Fruit fly (Drosophila melanogaster) whole organism, embryonic: Measurements from ENCODE around the gene CG11700.

Source experiments
- Asciz ChIP-seq: fragments of 200-800 bp; sonication (Bioruptor generic); optimal IDR thresholded peaks from 2 replicates; lab custom pipeline; 2017; ENCODE audit warnings: missing biosample characterization, mild to moderate bottlenecking, missing genetic modification characterization, missing genetic modification reagents
- CG10321 ChIP-seq: fragments of 200-800 bp; sonication (Bioruptor generic); IDR thresholded peaks from 2 replicates; pipeline ENCODE4 v1.3.6; 2022; ENCODE audit warnings: missing biosample characterization, missing genetic modification characterization
- CG10959 ChIP-seq: fragments of 200-800 bp; sonication (Bioruptor generic); IDR thresholded peaks from 2 replicates; pipeline ENCODE4 v1.3.6; 2022; ENCODE audit warnings: missing biosample characterization, missing genetic modification characterization
- CG11398 ChIP-seq: fragments of 200-800 bp; sonication (Bioruptor generic); optimal IDR thresholded peaks from 2 replicates; lab custom pipeline; 2016; ENCODE audit warnings: missing biosample characterization, missing genetic modification characterization
- CG13424 ChIP-seq: fragments of 200-800 bp; sonication (Bioruptor generic); optimal IDR thresholded peaks from 2 replicates; lab custom pipeline; 2019; ENCODE audit warnings: missing biosample characterization, mild to moderate bottlenecking, missing genetic modification characterization, moderate library complexity
- CG14441 ChIP-seq: fragments of 200-800 bp; sonication (Bioruptor generic); IDR thresholded peaks from 2 replicates; pipeline ENCODE4 v1.3.6; 2022; ENCODE audit warnings: missing biosample characterization, missing genetic modification characterization
- CG14710 ChIP-seq: fragments of 200-800 bp; sonication (Bioruptor generic); optimal IDR thresholded peaks from 3 replicates; lab custom pipeline; 2019; ENCODE audit warnings: missing biosample characterization, mild to moderate bottlenecking, missing genetic modification characterization, moderate library complexity
- CG2199 ChIP-seq: fragments of 200-800 bp; sonication (Bioruptor generic); IDR thresholded peaks from 3 replicates; pipeline ENCODE4 v1.3.6; 2022; ENCODE audit warnings: missing biosample characterization, missing genetic modification characterization
- CG2875 ChIP-seq: fragments of 200-800 bp; sonication (Bioruptor generic); optimal IDR thresholded peaks from 2 replicates; lab custom pipeline; 2017; ENCODE audit warnings: missing biosample characterization, mild to moderate bottlenecking, missing genetic modification characterization, missing genetic modification reagents
- CG30431 ChIP-seq: fragments of 200-800 bp; sonication (Bioruptor generic); optimal IDR thresholded peaks from 2 replicates; lab custom pipeline; 2017; ENCODE audit warnings: missing biosample characterization, missing genetic modification characterization
- CG32772 ChIP-seq: fragments of 200-800 bp; sonication (Bioruptor generic); IDR thresholded peaks from 2 replicates; pipeline ENCODE4 v1.3.6; 2022; ENCODE audit warnings: missing biosample characterization, missing genetic modification characterization
- CG34422 ChIP-seq: fragments of 200-800 bp; sonication (Bioruptor generic); IDR thresholded peaks from 3 replicates; pipeline ENCODE4 v1.3.6; 2022; ENCODE audit warnings: missing biosample characterization, missing genetic modification characterization
- CG3838 ChIP-seq: fragments of 200-800 bp; sonication (Bioruptor generic); optimal IDR thresholded peaks from 3 replicates; lab custom pipeline; 2016; ENCODE audit warnings: missing biosample characterization, missing genetic modification characterization
- CG4328 ChIP-seq: fragments of 200-800 bp; sonication (Bioruptor generic); optimal IDR thresholded peaks from 3 replicates; lab custom pipeline; 2017; ENCODE audit warnings: missing biosample characterization, missing genetic modification reagents, missing genetic modification characterization
- CG6272 ChIP-seq: fragments of 200-800 bp; sonication (Bioruptor generic); IDR thresholded peaks from 2 replicates; pipeline ENCODE4 v1.3.6; 2022; ENCODE audit warnings: missing biosample characterization, missing genetic modification characterization
- CG7963 ChIP-seq: fragments of 200-800 bp; sonication (Bioruptor generic); IDR thresholded peaks from 3 replicates; pipeline ENCODE4 v1.3.6; 2022; ENCODE audit warnings: missing biosample characterization, missing genetic modification characterization; ENCODE audit not compliant: partially characterized antibody
- CG8089 ChIP-seq: fragments of 200-800 bp; sonication (Bioruptor generic); optimal IDR thresholded peaks from 3 replicates; lab custom pipeline; 2016; ENCODE audit warnings: missing biosample characterization, missing genetic modification characterization
- CG8924 ChIP-seq: fragments of 200-800 bp; optimal IDR thresholded peaks from 3 replicates; lab custom pipeline; 2019; ENCODE audit warnings: missing biosample characterization, mild to moderate bottlenecking, missing genetic modification characterization, moderate library complexity
- CrebB ChIP-seq: fragments of 200-800 bp; sonication (Bioruptor generic); optimal IDR thresholded peaks from 3 replicates; lab custom pipeline; 2018; ENCODE audit warnings: missing biosample characterization, mild to moderate bottlenecking, missing genetic modification characterization
- Dip2 ChIP-seq: fragments of 200-800 bp; sonication (Bioruptor generic); IDR thresholded peaks from 2 replicates; pipeline ENCODE4 v1.3.6; 2022; ENCODE audit warnings: missing biosample characterization, missing genetic modification characterization
- Dll ChIP-seq: fragments of 200-800 bp; sonication (Bioruptor generic); IDR thresholded peaks from 4 replicates; pipeline ENCODE4 v1.3.6; 2022; ENCODE audit warnings: missing biosample characterization, missing genetic modification characterization; ENCODE audit not compliant: partially characterized antibody
- Fer1 ChIP-seq: fragments of 200-800 bp; sonication (Bioruptor generic); optimal IDR thresholded peaks from 2 replicates; lab custom pipeline; 2017; ENCODE audit warnings: missing biosample characterization, mild to moderate bottlenecking, missing genetic modification characterization
- Hey ChIP-seq: fragments of 200-800 bp; sonication (Bioruptor generic); optimal IDR thresholded peaks from 3 replicates; lab custom pipeline; 2018; ENCODE audit warnings: missing biosample characterization, mild to moderate bottlenecking, missing genetic modification characterization
- HmgZ ChIP-seq: fragments of 200-800 bp; sonication (Bioruptor generic); optimal IDR thresholded peaks from 2 replicates; lab custom pipeline; 2018; ENCODE audit warnings: missing biosample characterization, mild to moderate bottlenecking, missing genetic modification characterization
- Hr39 ChIP-seq: fragments of >200 bp; optimal IDR thresholded peaks from 2 replicates; lab custom pipeline; 2017
- Lim3 ChIP-seq: fragments of 200-800 bp; sonication (Bioruptor generic); IDR thresholded peaks from 2 replicates; pipeline ENCODE4 v1.3.6; 2022; ENCODE audit warnings: missing biosample characterization, missing genetic modification characterization
- Mes4 ChIP-seq: fragments of 200-800 bp; sonication (Bioruptor generic); optimal IDR thresholded peaks from 2 replicates; lab custom pipeline; 2016; ENCODE audit warnings: missing biosample characterization, missing genetic modification characterization
- Nf-YA ChIP-seq: fragments of 200-800 bp; sonication (Bioruptor generic); IDR thresholded peaks from 2 replicates; pipeline ENCODE4 v1.3.6; 2022; ENCODE audit warnings: missing biosample characterization, missing genetic modification characterization
- Oaz ChIP-seq: fragments of 200-800 bp; sonication (Bioruptor generic); IDR thresholded peaks from 2 replicates; pipeline ENCODE4 v1.3.6; 2022; ENCODE audit warnings: missing biosample characterization, missing genetic modification characterization
- Pdp1 ChIP-seq, 2 experiments: fragments of 200-800 bp; sonication (Bioruptor generic); optimal IDR thresholded peaks; 3 replicates each; lab custom pipeline; 2016; ENCODE audit warnings: missing biosample characterization in 2 of 2, missing genetic modification characterization in 2 of 2, mild to moderate bottlenecking in 1 of 2, moderate library complexity in 1 of 2
- Ptx1 ChIP-seq: fragments of 200-800 bp; sonication (Bioruptor generic); IDR thresholded peaks from 2 replicates; pipeline ENCODE4 v1.3.6; 2022; ENCODE audit warnings: missing biosample characterization, missing genetic modification characterization
- Ravus ChIP-seq: fragments of 200-800 bp; sonication (Bioruptor generic); IDR thresholded peaks from 2 replicates; pipeline ENCODE4 v1.3.6; 2022; ENCODE audit warnings: missing biosample characterization, missing genetic modification characterization
- ab ChIP-seq: fragments of 200-800 bp; sonication (Bioruptor generic); optimal IDR thresholded peaks from 2 replicates; lab custom pipeline; 2016; ENCODE audit warnings: missing biosample characterization, missing genetic modification characterization
- ac ChIP-seq: fragments of 200-800 bp; sonication (Bioruptor generic); optimal IDR thresholded peaks from 3 replicates; lab custom pipeline; 2017; ENCODE audit warnings: missing biosample characterization, mild to moderate bottlenecking, missing genetic modification characterization
- ash1 ChIP-seq: fragments of 200-800 bp; sonication (Bioruptor generic); optimal IDR thresholded peaks from 2 replicates; lab custom pipeline; 2018; ENCODE audit warnings: missing biosample characterization, mild to moderate bottlenecking, missing genetic modification characterization
- cato ChIP-seq: fragments of 200-800 bp; sonication (Bioruptor generic); optimal IDR thresholded peaks from 2 replicates; lab custom pipeline; 2016; ENCODE audit warnings: missing biosample characterization, missing genetic modification characterization, borderline replicate concordance
- cg ChIP-seq: fragments of 200-800 bp; sonication (Bioruptor generic); optimal IDR thresholded peaks from 3 replicates; lab custom pipeline; 2019; ENCODE audit warnings: missing biosample characterization, mild to moderate bottlenecking, missing genetic modification characterization, moderate library complexity
- da ChIP-seq: fragments of 200-800 bp; sonication (Bioruptor generic); optimal IDR thresholded peaks from 2 replicates; lab custom pipeline; 2016; ENCODE audit warnings: missing biosample characterization, missing genetic modification characterization
- emc ChIP-seq: fragments of 200-800 bp; sonication (Bioruptor generic); optimal IDR thresholded peaks from 2 replicates; lab custom pipeline; 2016; ENCODE audit warnings: missing biosample characterization, missing genetic modification characterization
- fd96Cb ChIP-seq: fragments of 200-800 bp; sonication (Bioruptor generic); optimal IDR thresholded peaks from 2 replicates; lab custom pipeline; 2018; ENCODE audit warnings: missing biosample characterization, mild to moderate bottlenecking, missing genetic modification characterization, moderate library complexity
- fru ChIP-seq: fragments of >200 bp; optimal IDR thresholded peaks from 2 replicates; lab custom pipeline; 2017
- insv ChIP-seq, 2 experiments: fragments of 200-800 bp; sonication (Bioruptor generic); optimal IDR thresholded peaks; 3 replicates each; lab custom pipeline; 2016 to 2018; ENCODE audit warnings: missing biosample characterization in 2 of 2, missing genetic modification characterization in 2 of 2
- lola ChIP-seq, 3 experiments: fragments of >200 bp in 2 of 3; fragments of 200-800 bp in 1 of 3; sonication (Bioruptor generic) in 1 of 3; optimal IDR thresholded peaks; 2 replicates each; lab custom pipeline; 2017 to 2019; ENCODE audit warnings: missing biosample characterization in 3 of 3, missing genetic modification characterization in 3 of 3, mild to moderate bottlenecking in 1 of 3, moderate library complexity in 1 of 3
- luna ChIP-seq: fragments of 200-800 bp; sonication (Bioruptor generic); optimal IDR thresholded peaks from 2 replicates; lab custom pipeline; 2016; ENCODE audit warnings: missing biosample characterization, missing genetic modification characterization
- mld ChIP-seq: fragments of 200-800 bp; sonication (Bioruptor generic); IDR thresholded peaks from 3 replicates; pipeline ENCODE4 v1.3.6; 2022; ENCODE audit warnings: missing biosample characterization, missing genetic modification characterization; ENCODE audit not compliant: partially characterized antibody
- nmo ChIP-seq: fragments of 200-800 bp; sonication (Bioruptor generic); optimal IDR thresholded peaks from 2 replicates; lab custom pipeline; 2018; ENCODE audit warnings: missing biosample characterization, mild to moderate bottlenecking, missing genetic modification characterization, moderate library complexity
- pan ChIP-seq, 4 experiments: fragments of >200 bp in 3 of 4; fragments of 200-800 bp in 1 of 4; sonication (Bioruptor generic) in 1 of 4; optimal IDR thresholded peaks in 3 of 4; IDR thresholded peaks in 1 of 4; 2 replicates each; pipeline versions ENCODE4 v1.3.6 to Lab custom; 2017 to 2022; ENCODE audit warnings: missing biosample characterization in 2 of 4, missing genetic modification characterization in 2 of 4, mixed read lengths in 1 of 4
- phol ChIP-seq: fragments of 200-800 bp; sonication (Bioruptor generic); optimal IDR thresholded peaks from 3 replicates; lab custom pipeline; 2018; ENCODE audit warnings: missing biosample characterization, mild to moderate bottlenecking, missing genetic modification characterization, moderate library complexity
- unc-4 ChIP-seq: fragments of 200-800 bp; sonication (Bioruptor generic); IDR thresholded peaks from 2 replicates; pipeline ENCODE4 v1.3.6; 2022; ENCODE audit warnings: missing biosample characterization, missing genetic modification characterization; ENCODE audit not compliant: partially characterized antibody
- unpg ChIP-seq: fragments of 200-800 bp; sonication (Bioruptor generic); optimal IDR thresholded peaks from 3 replicates; lab custom pipeline; 2018; ENCODE audit warnings: missing biosample characterization, mild to moderate bottlenecking, missing genetic modification characterization, moderate library complexity

Gene CG11700

DNA sequence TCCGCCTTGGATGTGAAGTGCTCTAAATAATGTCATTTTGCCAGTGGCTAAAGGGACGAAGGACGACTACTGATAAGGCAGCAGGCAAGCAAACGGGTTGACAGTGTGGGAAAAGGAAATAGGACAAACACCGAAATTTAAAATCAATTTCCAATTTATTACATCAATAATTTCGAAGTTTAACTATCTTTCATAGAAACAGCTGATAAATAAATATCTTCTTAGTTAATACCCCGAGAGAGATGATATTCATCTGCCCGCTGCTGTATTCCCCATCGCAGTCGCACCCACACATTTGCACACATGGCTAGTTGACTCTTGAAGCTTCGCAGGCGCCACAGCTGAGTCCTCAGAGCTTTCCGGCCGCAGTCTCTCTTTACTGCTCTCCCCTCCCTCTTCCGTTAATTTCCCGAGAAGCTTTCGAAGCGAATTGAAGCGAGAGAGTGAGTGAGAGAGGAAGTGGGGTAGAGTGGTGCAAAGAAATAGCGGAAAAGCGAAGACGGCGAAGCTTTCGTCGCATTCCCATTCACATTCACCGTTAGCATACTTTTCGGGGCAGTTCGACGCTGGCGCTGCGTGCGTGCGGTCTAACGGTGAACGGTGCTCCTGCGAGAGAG is 33.6 kb upstream of the CG11700 start (continued):
- TF ChIP-seq Pdp1 (GFP tag; optimal IDR thresholded peaks at IDR 0.05; lab: Kevin White, UChicago), result peak in 1 of 2 experiments; percentile 25
- peak; percentile 58; the same call in 1 of the 2 replicates for TF ChIP-seq Oaz
- peak; percentile 36 for TF ChIP-seq HmgZ
- no peak for TF ChIP-seq CG7963 (GFP tag; lab: Robert Waterston, UW)
- TF ChIP-seq fru (lab: Kevin White, UChicago), result no peak
- TF ChIP-seq CG2875 (GFP tag; lab: Kevin White, UChicago), result no peak
- no peak for TF ChIP-seq Lim3 (GFP tag; lab: Robert Waterston, UW)
- peak; percentile 20 for TF ChIP-seq CrebB (tag; lab: Kevin White, UChicago)
- no peak for TF ChIP-seq cg (GFP tag; lab: Kevin White, UChicago)
- TF ChIP-seq Mes4, result no peak
- TF ChIP-seq Dip2 (GFP tag; lab: Robert Waterston, UW), result no peak
- no peak for TF ChIP-seq Hey (tag; lab: Kevin White, UChicago)
- TF ChIP-seq CG8924 (tag; lab: Kevin White, UChicago), result peak; percentile 46
- peak; percentile 53 for TF ChIP-seq CG32772
- no peak for TF ChIP-seq emc (GFP tag; lab: Kevin White, UChicago)
- TF ChIP-seq unc-4 (GFP tag; lab: Robert Waterston, UW), result no peak
- no peak for TF ChIP-seq Dll (GFP tag; lab: Robert Waterston, UW)
- TF ChIP-seq phol, result peak; percentile 49
- TF ChIP-seq unpg (GFP tag; lab: Kevin White, UChicago), result no peak
- peak; percentile 66 for TF ChIP-seq CG13424 (tag; lab: Kevin White, UChicago)
- peak; percentile 3; the same call in 1 of the 2 replicates for TF ChIP-seq Ravus (GFP tag; lab: Robert Waterston, UW)
- peak; percentile 10 for TF ChIP-seq ab (GFP tag; lab: Kevin White, UChicago)
- TF ChIP-seq mld (GFP tag; lab: Robert Waterston, UW), result no peak
- no peak for TF ChIP-seq Hr39 (lab: Kevin White, UChicago)
- TF ChIP-seq Fer1 (GFP tag; lab: Kevin White, UChicago), result peak; percentile 89
- TF ChIP-seq CG10959 (GFP tag; lab: Robert Waterston, UW), result no peak
- TF ChIP-seq CG11398 (GFP tag; lab: Kevin White, UChicago), result no peak
- no peak for TF ChIP-seq CG4328 (GFP tag; lab: Kevin White, UChicago)
- TF ChIP-seq luna (GFP tag; lab: Kevin White, UChicago), result no peak
- TF ChIP-seq nmo (GFP tag; lab: Kevin White, UChicago), result peak; percentile 43
- no peak for TF ChIP-seq CG30431 (GFP tag; lab: Kevin White, UChicago)
- TF ChIP-seq insv (GFP tag; optimal IDR thresholded peaks at IDR 0.05; lab: Kevin White, UChicago), result no peak
- peak; percentile 13 for TF ChIP-seq CG14710 (tag; lab: Kevin White, UChicago)
- no peak for TF ChIP-seq cato (GFP tag; lab: Kevin White, UChicago)
- peak; percentile 67 for TF ChIP-seq CG14441 (GFP tag; lab: Robert Waterston, UW)
- TF ChIP-seq Ptx1 (GFP tag; lab: Robert Waterston, UW), result peak; percentile 68
- no peak for TF ChIP-seq da
- TF ChIP-seq fd96Cb (tag; lab: Kevin White, UChicago), result peak; percentile 42
- TF ChIP-seq ash1 (GFP tag; lab: Kevin White, UChicago), result no peak
- no peak for TF ChIP-seq CG2199 (GFP tag; lab: Robert Waterston, UW)
- TF ChIP-seq CG8089 (GFP tag; lab: Kevin White, UChicago), result peak; percentile 8
- no peak for TF ChIP-seq CG6272 (GFP tag; lab: Robert Waterston, UW)
- TF ChIP-seq lola (GFP tag; optimal IDR thresholded peaks at IDR 0.05; lab: Kevin White, UChicago), result no peak
- TF ChIP-seq CG34422, result peak; percentile 67; the same call in 2 of the 3 replicates
- TF ChIP-seq ac (GFP tag; lab: Kevin White, UChicago), result no peak
- no peak for TF ChIP-seq CG10321 (GFP tag; lab: Robert Waterston, UW)
- peak; percentile 42 for TF ChIP-seq Asciz
- no peak for TF ChIP-seq CG3838 (GFP tag; lab: Kevin White, UChicago)
- no peak for TF ChIP-seq Nf-YA (GFP tag; lab: Robert Waterston, UW)
- TF ChIP-seq pan (optimal IDR thresholded peaks at IDR 0.05; lab: Kevin White, UChicago), result no peak
- peak in 1 of 2 experiments; percentile 81 for TF ChIP-seq pan (GFP tag; optimal IDR thresholded peaks at IDR 0.05 in 1 of 2, IDR thresholded peaks at IDR 0.05 in 1 of 2)
